Worm (Caenorhabditis elegans) whole organism, young adult: Measurements from ENCODE around the gene T23F6.5.

Experiments
- T07F8.4 ChIP-seq: sonication (generic microtip); optimal IDR thresholded peaks from 2 replicates; lab custom pipeline; 2016; ENCODE audit warnings: mild to moderate bottlenecking, missing genetic modification characterization, moderate library complexity, missing compliant biosample characterization
- cebp-2 ChIP-seq: fragments of 200-800 bp; sonication (Bioruptor generic); IDR thresholded peaks from 2 replicates; pipeline ENCODE4 v1.3.6; 2022; ENCODE audit warnings: missing genetic modification characterization, missing compliant biosample characterization
- chd-7 ChIP-seq: sonication (generic microtip); optimal IDR thresholded peaks from 2 replicates; lab custom pipeline; 2016; ENCODE audit warnings: mild to moderate bottlenecking, missing genetic modification characterization, moderate library complexity, missing compliant biosample characterization
- let-607 ChIP-seq, 2 experiments: fragments of 200-800 bp in 1 of 2; sonication (Bioruptor generic) in 1 of 2; sonication (generic microtip) in 1 of 2; optimal IDR thresholded peaks; 2 replicates each; lab custom pipeline; 2016 to 2018; ENCODE audit warnings: mild to moderate bottlenecking in 2 of 2, missing compliant biosample characterization in 2 of 2, missing genetic modification characterization in 2 of 2, moderate library complexity in 2 of 2, missing genotype in 1 of 2
- rec-8 ChIP-seq, 2 experiments: sonication (generic microtip); optimal IDR thresholded peaks; 2 replicates each; lab custom pipeline; 2016; ENCODE audit warnings: mild to moderate bottlenecking in 2 of 2, missing genetic modification characterization in 2 of 2, missing genetic modification reagents in 2 of 2, missing genotype in 2 of 2, missing biosample characterization in 1 of 2, missing compliant biosample characterization in 1 of 2, moderate library complexity in 1 of 2
- snpc-1.3 ChIP-seq: sonication (generic microtip); optimal IDR thresholded peaks from 2 replicates; lab custom pipeline; 2017; ENCODE audit warnings: missing genetic modification characterization, mild to moderate bottlenecking, missing compliant biosample characterization, antibody characterized with exemption, moderate library complexity, missing genotype, missing genetic modification reagents; ENCODE audit not compliant: insufficient read depth
- somi-1 ChIP-seq: fragments of 200-800 bp; sonication (Bioruptor generic); optimal IDR thresholded peaks from 2 replicates; lab custom pipeline; 2018; ENCODE audit warnings: mild to moderate bottlenecking, missing genetic modification characterization, missing compliant biosample characterization

DNA sequence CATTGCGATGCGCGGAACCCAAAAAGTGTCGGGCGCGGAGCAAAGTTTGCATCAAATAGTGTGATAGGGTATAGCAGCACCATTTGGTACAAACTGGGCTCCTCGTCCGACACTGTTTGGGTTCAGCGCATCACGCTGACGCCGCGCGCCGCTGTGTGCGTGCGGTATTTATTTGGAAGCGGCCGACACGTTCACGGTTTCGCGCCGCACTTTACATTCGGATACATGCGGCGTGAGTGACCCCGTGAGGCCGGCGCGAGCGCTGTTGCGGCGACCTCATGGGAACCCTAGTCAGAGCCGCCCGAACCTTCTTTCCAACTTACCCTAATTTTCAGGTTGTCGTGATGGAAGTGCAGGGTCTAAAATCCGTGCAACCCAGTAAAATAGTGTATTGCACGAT lies 39.6 kb upstream of the T23F6.5 start:
- no peak for TF ChIP-seq snpc-1.3 (tag; lab: Kevin White, UChicago)
- no peak for TF ChIP-seq let-607 (tag; optimal IDR thresholded peaks at IDR 0.05; lab: Kevin White, UChicago)
- no peak for TF ChIP-seq T07F8.4 (tag; lab: Kevin White, UChicago)
- no peak for TF ChIP-seq rec-8 (tag; optimal IDR thresholded peaks at IDR 0.05; lab: Kevin White, UChicago)
- no peak for TF ChIP-seq chd-7
- no peak for TF ChIP-seq somi-1 (GFP tag; lab: Kevin White, UChicago)
- TF ChIP-seq cebp-2 (GFP tag; lab: Robert Waterston, UW), result no peak
